Worm (Caenorhabditis elegans) whole organism, L3 larva: ENCODE results near the gene D1025.10.
A peak's percentile ranks its signal among the peaks of the same experiment; 100 is the strongest.

Experiments used
- R02D3.7 ChIP-seq: fragments of 150-350 bp; optimal IDR thresholded peaks from 2 replicates; lab custom pipeline; 2014; ENCODE audit warnings: missing biosample characterization, missing genetic modification characterization
- ZK546.5 ChIP-seq: sonication (generic microtip); optimal IDR thresholded peaks from 2 replicates; lab custom pipeline; 2017; ENCODE audit warnings: missing biosample characterization, missing genetic modification characterization
- aly-2 ChIP-seq: fragments of 150-350 bp; optimal IDR thresholded peaks from 2 replicates; lab custom pipeline; 2014; ENCODE audit warnings: missing biosample characterization, missing genetic modification characterization
- ama-1 ChIP-seq: fragments of 150-350 bp; optimal IDR thresholded peaks from 2 replicates; lab custom pipeline; 2018
- ceh-16 ChIP-seq: sonication (generic microtip); optimal IDR thresholded peaks from 2 replicates; lab custom pipeline; 2017; ENCODE audit warnings: missing biosample characterization, missing genetic modification characterization
- ceh-28 ChIP-seq: fragments of 150-350 bp; optimal IDR thresholded peaks from 2 replicates; lab custom pipeline; 2014; ENCODE audit warnings: missing biosample characterization, missing genetic modification reagents, missing genetic modification characterization
- ceh-82 ChIP-seq: fragments of 150-350 bp; optimal IDR thresholded peaks from 2 replicates; lab custom pipeline; 2014; ENCODE audit warnings: missing biosample characterization, missing genetic modification characterization
- ceh-9 ChIP-seq: sonication (generic microtip); optimal IDR thresholded peaks from 2 replicates; lab custom pipeline; 2018; ENCODE audit warnings: missing biosample characterization, missing genetic modification characterization
- daf-12 ChIP-seq: fragments of 150-350 bp; optimal IDR thresholded peaks from 2 replicates; lab custom pipeline; 2014; ENCODE audit warnings: missing biosample characterization, missing genetic modification reagents, missing genetic modification characterization
- egl-27 ChIP-seq: sonication (generic microtip); optimal IDR thresholded peaks from 4 replicates; lab custom pipeline; 2017; ENCODE audit warnings: missing biosample characterization, missing genetic modification reagents, missing genetic modification characterization
- egl-5 ChIP-seq: fragments of 150-350 bp; optimal IDR thresholded peaks from 2 replicates; lab custom pipeline; 2017; ENCODE audit warnings: missing biosample characterization, missing genetic modification reagents, missing genetic modification characterization, inconsistent platforms
- elt-1 ChIP-seq: fragments of 150-350 bp; optimal IDR thresholded peaks from 2 replicates; lab custom pipeline; 2014; ENCODE audit warnings: missing biosample characterization, missing genetic modification characterization
- elt-2 ChIP-seq: sonication (generic microtip); optimal IDR thresholded peaks from 2 replicates; lab custom pipeline; 2016; ENCODE audit warnings: missing genetic modification reagents, mild to moderate bottlenecking, missing genetic modification characterization, missing compliant biosample characterization
- elt-3 ChIP-seq, 3 experiments: fragments of 150-350 bp in 1 of 3; sonication (generic microtip) in 2 of 3; optimal IDR thresholded peaks; 2 replicates in 2 of 3; 4 replicates in 1 of 3; lab custom pipeline; 2014 to 2017; ENCODE audit warnings: missing biosample characterization in 3 of 3, missing genetic modification characterization in 3 of 3
- eor-1 ChIP-seq, 2 experiments: fragments of 150-350 bp; optimal IDR thresholded peaks; 2 replicates each; lab custom pipeline; 2014 to 2018; ENCODE audit warnings: missing biosample characterization in 2 of 2, missing genetic modification characterization in 2 of 2
- fkh-10 ChIP-seq: sonication (generic microtip); optimal IDR thresholded peaks from 2 replicates; lab custom pipeline; 2017; ENCODE audit warnings: missing biosample characterization, missing genetic modification reagents, missing genetic modification characterization
- fkh-2 ChIP-seq: fragments of 150-350 bp; optimal IDR thresholded peaks from 2 replicates; lab custom pipeline; 2014; ENCODE audit warnings: missing biosample characterization, missing genetic modification reagents, missing genetic modification characterization
- fos-1 ChIP-seq: fragments of 150-350 bp; optimal IDR thresholded peaks from 2 replicates; lab custom pipeline; 2014; ENCODE audit warnings: missing biosample characterization, missing genetic modification characterization
- hmg-11 ChIP-seq: sonication (generic microtip); optimal IDR thresholded peaks from 2 replicates; lab custom pipeline; 2016; ENCODE audit warnings: missing genetic modification characterization, missing compliant biosample characterization
- jun-1 ChIP-seq: fragments of 150-350 bp; optimal IDR thresholded peaks from 2 replicates; lab custom pipeline; 2014; ENCODE audit warnings: missing biosample characterization, missing genetic modification reagents, missing genetic modification characterization
- lin-15B ChIP-seq: fragments of 150-350 bp; optimal IDR thresholded peaks from 2 replicates; lab custom pipeline; 2014; ENCODE audit warnings: missing biosample characterization, missing genetic modification characterization
- lin-39 ChIP-seq: fragments of 150-350 bp; optimal IDR thresholded peaks from 2 replicates; lab custom pipeline; 2018; ENCODE audit warnings: missing biosample characterization, missing genetic modification reagents, missing genetic modification characterization
- lsy-12 ChIP-seq: sonication (generic microtip); optimal IDR thresholded peaks from 2 replicates; lab custom pipeline; 2016; ENCODE audit warnings: mild to moderate bottlenecking, missing genetic modification characterization, missing compliant biosample characterization
- mdl-1 ChIP-seq: fragments of 150-350 bp; optimal IDR thresholded peaks from 2 replicates; lab custom pipeline; 2014; ENCODE audit warnings: missing biosample characterization, missing genetic modification characterization
- mml-1 ChIP-seq: fragments of 150-350 bp; sonication (generic microtip); optimal IDR thresholded peaks from 3 replicates; lab custom pipeline; 2014; ENCODE audit warnings: missing biosample characterization, missing genetic modification characterization
- nfya-1 ChIP-seq: sonication (generic microtip); optimal IDR thresholded peaks from 2 replicates; lab custom pipeline; 2017; ENCODE audit warnings: missing genetic modification characterization, mild to moderate bottlenecking, missing compliant biosample characterization, antibody characterized with exemption, moderate library complexity; ENCODE audit not compliant: insufficient read depth
- nhr-11 ChIP-seq: fragments of 150-350 bp; optimal IDR thresholded peaks from 2 replicates; lab custom pipeline; 2014; ENCODE audit warnings: missing biosample characterization, missing genetic modification characterization
- nhr-12 ChIP-seq: fragments of 150-350 bp; optimal IDR thresholded peaks from 2 replicates; lab custom pipeline; 2014; ENCODE audit warnings: missing biosample characterization, missing genetic modification characterization
- nhr-23 ChIP-seq: fragments of 150-350 bp; optimal IDR thresholded peaks from 2 replicates; lab custom pipeline; 2014; ENCODE audit warnings: missing biosample characterization, missing genetic modification reagents, missing genetic modification characterization
- nhr-237 ChIP-seq: fragments of 150-350 bp; optimal IDR thresholded peaks from 2 replicates; lab custom pipeline; 2014; ENCODE audit warnings: missing biosample characterization, missing genetic modification characterization
- nhr-25 ChIP-seq: sonication (generic microtip); optimal IDR thresholded peaks from 2 replicates; lab custom pipeline; 2017; ENCODE audit warnings: missing biosample characterization, missing genetic modification characterization
- nhr-28 ChIP-seq: fragments of 150-350 bp; optimal IDR thresholded peaks from 2 replicates; lab custom pipeline; 2014; ENCODE audit warnings: missing biosample characterization, missing genetic modification characterization
- nhr-43 ChIP-seq: sonication (generic microtip); optimal IDR thresholded peaks from 2 replicates; lab custom pipeline; 2016; ENCODE audit warnings: mild to moderate bottlenecking, missing genetic modification characterization, missing compliant biosample characterization; ENCODE audit not compliant: poor library complexity, severe bottlenecking
- nhr-67 ChIP-seq: fragments of 150-350 bp; optimal IDR thresholded peaks from 2 replicates; lab custom pipeline; 2014; ENCODE audit warnings: missing biosample characterization, missing genetic modification characterization
- nhr-76 ChIP-seq: fragments of 150-350 bp; sonication (generic microtip); optimal IDR thresholded peaks from 5 replicates; lab custom pipeline; 2014; ENCODE audit warnings: missing biosample characterization, missing genetic modification characterization
- nhr-77 ChIP-seq: fragments of 150-350 bp; optimal IDR thresholded peaks from 2 replicates; lab custom pipeline; 2014; ENCODE audit warnings: missing biosample characterization, missing genetic modification characterization
- pha-4 ChIP-seq: fragments of 150-350 bp; optimal IDR thresholded peaks from 2 replicates; lab custom pipeline; 2014; ENCODE audit warnings: missing biosample characterization, missing genetic modification reagents, missing genetic modification characterization
- pqm-1 ChIP-seq: fragments of 150-350 bp; optimal IDR thresholded peaks from 2 replicates; lab custom pipeline; 2017; ENCODE audit warnings: missing biosample characterization, missing genetic modification characterization, inconsistent platforms
- sea-2 ChIP-seq: fragments of 150-350 bp; sonication (generic microtip); optimal IDR thresholded peaks from 4 replicates; lab custom pipeline; 2014; ENCODE audit warnings: missing biosample characterization, missing genetic modification reagents, missing genetic modification characterization
- skn-1 ChIP-seq: fragments of 150-350 bp; optimal IDR thresholded peaks from 2 replicates; lab custom pipeline; 2014; ENCODE audit warnings: missing biosample characterization, missing genetic modification characterization
- snpc-4 ChIP-seq: fragments of 150-350 bp; optimal IDR thresholded peaks from 2 replicates; lab custom pipeline; 2014; ENCODE audit warnings: missing biosample characterization, missing genetic modification characterization
- tbx-2 ChIP-seq: sonication (generic microtip); optimal IDR thresholded peaks from 2 replicates; lab custom pipeline; 2016; ENCODE audit warnings: mild to moderate bottlenecking, missing genetic modification characterization, missing compliant biosample characterization
- unc-39 ChIP-seq: sonication (generic microtip); optimal IDR thresholded peaks from 4 replicates; lab custom pipeline; 2017; ENCODE audit warnings: missing biosample characterization, missing genetic modification characterization
- unc-62 ChIP-seq: fragments of 150-350 bp; sonication (generic microtip); optimal IDR thresholded peaks from 4 replicates; lab custom pipeline; 2014; ENCODE audit warnings: missing biosample characterization, missing genetic modification reagents, missing genetic modification characterization
- zag-1 ChIP-seq: fragments of 150-350 bp; optimal IDR thresholded peaks from 2 replicates; lab custom pipeline; 2014; ENCODE audit warnings: missing biosample characterization, missing genetic modification characterization
- ztf-11 ChIP-seq: fragments of 150-350 bp; optimal IDR thresholded peaks from 2 replicates; lab custom pipeline; 2014; ENCODE audit warnings: missing biosample characterization, missing genetic modification characterization
- ztf-4 ChIP-seq: fragments of 150-350 bp; optimal IDR thresholded peaks from 2 replicates; lab custom pipeline; 2014; ENCODE audit warnings: missing biosample characterization, missing genetic modification characterization

Gene D1025.10

DNA sequence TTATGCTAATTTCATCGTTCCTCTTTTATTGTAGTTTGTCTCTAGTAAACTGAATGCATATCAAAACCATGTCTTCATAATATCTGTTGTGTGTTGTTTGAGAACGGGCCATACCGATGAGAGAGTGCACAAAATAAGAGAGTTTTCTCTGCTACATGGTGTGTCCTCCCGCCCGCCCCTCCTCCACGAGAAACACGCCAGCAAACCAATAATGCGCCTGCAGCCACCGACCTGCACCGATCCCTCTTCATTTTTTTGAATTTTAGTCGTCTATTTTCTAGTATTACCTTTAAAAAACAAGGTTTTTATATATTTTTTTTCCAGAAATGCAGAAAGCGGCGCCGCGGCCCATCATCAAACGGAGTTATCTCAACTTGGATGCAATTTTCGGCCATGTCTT lies 36.4 kb upstream of the D1025.10 start, which contains the start of gene gfi-3:
Gene gfi-3, plus strand, starts transcription at position 325 of the 400 bp plus-strand sequence.
- TF ChIP-seq skn-1 (tag; lab: Kevin White, UChicago) (peak; percentile 55), elt-1 (tag; lab: Kevin White, UChicago) (peak; percentile 17), ztf-4 (tag; lab: Kevin White, UChicago) (no peak), nfya-1 (tag; lab: Kevin White, UChicago) (peak; percentile 80), nhr-67 (tag; lab: Kevin White, UChicago) (no peak), unc-39 (tag; lab: Kevin White, UChicago) (no peak), pha-4 (tag; lab: Kevin White, UChicago) (peak; percentile 85), lin-15B (tag; lab: Kevin White, UChicago) (peak; percentile 51), jun-1 (tag; lab: Kevin White, UChicago) (peak; percentile 53), nhr-77 (tag; lab: Kevin White, UChicago) (no peak), ztf-11 (no peak), zag-1 (tag; lab: Kevin White, UChicago) (no peak), nhr-43 (peak; percentile 75), ceh-16 (tag; lab: Kevin White, UChicago) (no peak), egl-27 (no peak), aly-2 (tag; lab: Kevin White, UChicago) (no peak), egl-5 (no peak), ZK546.5 (tag; lab: Kevin White, UChicago) (no peak), daf-12 (no peak), nhr-23 (tag; lab: Kevin White, UChicago) (peak; percentile 86), ceh-28 (tag; lab: Kevin White, UChicago) (peak; percentile 70), ceh-9 (tag; lab: Kevin White, UChicago) (no peak), tbx-2 (tag; lab: Kevin White, UChicago) (peak; percentile 57), unc-62 (no peak), nhr-11 (tag; lab: Kevin White, UChicago) (peak; percentile 40), nhr-28 (no peak), fkh-2 (tag; lab: Kevin White, UChicago) (no peak), fkh-10 (no peak), mdl-1 (no peak), R02D3.7 (peak; percentile 51), eor-1 (tag; optimal IDR thresholded peaks at IDR 0.05; lab: Kevin White, UChicago) (no peak), nhr-25 (tag; lab: Kevin White, UChicago) (peak; percentile 83), fos-1 (tag; lab: Kevin White, UChicago) (no peak), nhr-12 (tag; lab: Kevin White, UChicago) (no peak), pqm-1 (tag; lab: Kevin White, UChicago) (no peak), lin-39 (tag; lab: Kevin White, UChicago) (peak; percentile 90), nhr-237 (tag; lab: Kevin White, UChicago) (no peak), hmg-11 (tag; lab: Kevin White, UChicago) (peak; percentile 74), snpc-4 (tag; lab: Kevin White, UChicago) (peak; percentile 93), nhr-76 (no peak), ama-1 (lab: Kevin White, UChicago) (no peak), mml-1 (tag; lab: Kevin White, UChicago) (no peak), lsy-12 (tag; lab: Kevin White, UChicago) (no peak), elt-3 (tag; optimal IDR thresholded peaks at IDR 0.05; lab: Kevin White, UChicago) (no peak), ceh-82 (peak; percentile 13), sea-2 (GFP tag; lab: Kevin White, UChicago) (no peak), elt-2 (peak; percentile 61)
- TF ChIP-seq, all 47 proteins: peak for 18
